Worm (Caenorhabditis elegans) whole organism, late embryonic: ENCODE data around the gene sec-61.A.
A peak's percentile ranks its signal among the peaks of the same experiment; 100 is the strongest.

ENCODE experiments used
- C08G9.2 ChIP-seq: sonication (generic microtip); optimal IDR thresholded peaks from 2 replicates; lab custom pipeline; 2016; ENCODE audit warnings: mild to moderate bottlenecking, missing genetic modification characterization, moderate library complexity, missing compliant biosample characterization
- C38D4.7 ChIP-seq: fragments of 200-800 bp; sonication (Bioruptor generic); optimal IDR thresholded peaks from 2 replicates; lab custom pipeline; 2018; ENCODE audit warnings: mild to moderate bottlenecking, missing genetic modification characterization, moderate library complexity, missing compliant biosample characterization
- F13H6.1 ChIP-seq: sonication (generic microtip); optimal IDR thresholded peaks from 2 replicates; lab custom pipeline; 2016; ENCODE audit warnings: missing genetic modification characterization, missing compliant biosample characterization
- K02D7.2 ChIP-seq: sonication (generic microtip); optimal IDR thresholded peaks from 2 replicates; lab custom pipeline; 2017; ENCODE audit warnings: mild to moderate bottlenecking, missing genetic modification characterization, missing compliant biosample characterization
- Y22D7AL.16 ChIP-seq: sonication (generic microtip); optimal IDR thresholded peaks from 2 replicates; lab custom pipeline; 2016; ENCODE audit warnings: missing genetic modification characterization, missing compliant biosample characterization
- ama-1 ChIP-seq: fragments of 150-350 bp; optimal IDR thresholded peaks from 2 replicates; lab custom pipeline; 2014
- ceh-18 ChIP-seq: sonication (generic microtip); optimal IDR thresholded peaks from 2 replicates; lab custom pipeline; 2016; ENCODE audit warnings: missing genetic modification characterization, missing compliant biosample characterization
- ceh-22 ChIP-seq: sonication (generic microtip); optimal IDR thresholded peaks from 2 replicates; lab custom pipeline; 2017; ENCODE audit warnings: missing biosample characterization, missing genetic modification characterization
- ceh-31 ChIP-seq: sonication (generic microtip); optimal IDR thresholded peaks from 2 replicates; lab custom pipeline; 2016; ENCODE audit warnings: missing genetic modification characterization, missing compliant biosample characterization
- ceh-48 ChIP-seq: sonication (generic microtip); optimal IDR thresholded peaks from 2 replicates; lab custom pipeline; 2016; ENCODE audit warnings: missing genetic modification characterization, inconsistent platforms, missing compliant biosample characterization
- ceh-9 ChIP-seq: sonication (generic microtip); optimal IDR thresholded peaks from 2 replicates; lab custom pipeline; 2016; ENCODE audit warnings: mild to moderate bottlenecking, missing genetic modification characterization, inconsistent platforms, missing compliant biosample characterization
- dmd-4 ChIP-seq: sonication (generic microtip); optimal IDR thresholded peaks from 2 replicates; lab custom pipeline; 2016; ENCODE audit warnings: borderline replicate concordance, missing genetic modification characterization, missing compliant biosample characterization
- dve-1 ChIP-seq: sonication (generic microtip); optimal IDR thresholded peaks from 2 replicates; lab custom pipeline; 2017; ENCODE audit warnings: antibody characterized with exemption, mild to moderate bottlenecking, missing genetic modification characterization, missing compliant biosample characterization
- elt-2 ChIP-seq: sonication (generic microtip); optimal IDR thresholded peaks from 2 replicates; lab custom pipeline; 2016; ENCODE audit warnings: missing genetic modification reagents, missing genetic modification characterization, missing compliant biosample characterization
- fax-1 ChIP-seq: sonication (generic microtip); optimal IDR thresholded peaks from 2 replicates; lab custom pipeline; 2016; ENCODE audit warnings: missing genotype, missing genetic modification characterization, missing compliant biosample characterization
- fkh-10 ChIP-seq: fragments of 150-350 bp; optimal IDR thresholded peaks from 2 replicates; lab custom pipeline; 2014; ENCODE audit warnings: missing biosample characterization, missing genetic modification reagents, missing genetic modification characterization
- fkh-6 ChIP-seq: sonication (generic microtip); optimal IDR thresholded peaks from 2 replicates; lab custom pipeline; 2016; ENCODE audit warnings: missing genetic modification characterization, missing compliant biosample characterization
- gmeb-2 ChIP-seq: sonication (generic microtip); optimal IDR thresholded peaks from 2 replicates; lab custom pipeline; 2016; ENCODE audit warnings: missing genetic modification characterization, inconsistent platforms, missing compliant biosample characterization
- hlh-13 ChIP-seq: fragments of 200-800 bp; sonication (Bioruptor generic); optimal IDR thresholded peaks from 2 replicates; lab custom pipeline; 2018; ENCODE audit warnings: mild to moderate bottlenecking, missing genetic modification characterization, missing compliant biosample characterization
- hlh-6 ChIP-seq: sonication (generic microtip); optimal IDR thresholded peaks from 2 replicates; lab custom pipeline; 2016; ENCODE audit warnings: missing genotype, missing genetic modification characterization, missing compliant biosample characterization
- lin-11 ChIP-seq: fragments of 200-800 bp; sonication (Bioruptor generic); optimal IDR thresholded peaks from 2 replicates; lab custom pipeline; 2018; ENCODE audit warnings: mild to moderate bottlenecking, missing genetic modification characterization, missing compliant biosample characterization
- madf-2 ChIP-seq: sonication (generic microtip); optimal IDR thresholded peaks from 2 replicates; lab custom pipeline; 2017; ENCODE audit warnings: missing genetic modification characterization, missing compliant biosample characterization
- mec-3 ChIP-seq: sonication (generic microtip); optimal IDR thresholded peaks from 2 replicates; lab custom pipeline; 2016; ENCODE audit warnings: borderline replicate concordance, missing genetic modification characterization, missing compliant biosample characterization
- nfya-1 ChIP-seq: sonication (generic microtip); optimal IDR thresholded peaks from 2 replicates; lab custom pipeline; 2017; ENCODE audit warnings: missing genetic modification characterization, mild to moderate bottlenecking, missing compliant biosample characterization, antibody characterized with exemption, moderate library complexity
- nhr-11 ChIP-seq: fragments of 150-350 bp; optimal IDR thresholded peaks from 2 replicates; lab custom pipeline; 2014; ENCODE audit warnings: missing biosample characterization, missing genetic modification characterization
- npax-4 ChIP-seq: sonication (generic microtip); optimal IDR thresholded peaks from 2 replicates; lab custom pipeline; 2016; ENCODE audit warnings: missing genetic modification characterization, missing compliant biosample characterization
- odd-2 ChIP-seq: sonication (generic microtip); optimal IDR thresholded peaks from 2 replicates; lab custom pipeline; 2017; ENCODE audit warnings: antibody characterized with exemption, mild to moderate bottlenecking, missing genetic modification characterization, missing compliant biosample characterization
- pax-1 ChIP-seq: fragments of 150-350 bp; optimal IDR thresholded peaks from 2 replicates; lab custom pipeline; 2014; ENCODE audit warnings: missing biosample characterization, missing genetic modification characterization
- pha-2 ChIP-seq: sonication (generic microtip); optimal IDR thresholded peaks from 2 replicates; lab custom pipeline; 2017; ENCODE audit warnings: mild to moderate bottlenecking, missing genetic modification characterization, missing compliant biosample characterization
- pha-4 ChIP-seq: fragments of 150-350 bp; optimal IDR thresholded peaks from 2 replicates; lab custom pipeline; 2018; ENCODE audit warnings: missing biosample characterization, missing genetic modification reagents, missing genetic modification characterization
- pqm-1 ChIP-seq: sonication (generic microtip); optimal IDR thresholded peaks from 2 replicates; lab custom pipeline; 2016; ENCODE audit warnings: missing genetic modification characterization, missing compliant biosample characterization
- pros-1 ChIP-seq: fragments of 150-350 bp; optimal IDR thresholded peaks from 2 replicates; lab custom pipeline; 2014; ENCODE audit warnings: missing biosample characterization, missing genetic modification reagents, missing genetic modification characterization
- ref-2 ChIP-seq: sonication (generic microtip); optimal IDR thresholded peaks from 2 replicates; lab custom pipeline; 2016; ENCODE audit warnings: missing genetic modification characterization, missing compliant biosample characterization
- sox-2 ChIP-seq: fragments of 200-800 bp; sonication (Bioruptor generic); IDR thresholded peaks from 2 replicates; pipeline ENCODE4 v1.3.6; 2022; ENCODE audit warnings: missing genetic modification reagents, missing genetic modification characterization, missing compliant biosample characterization
- sox-4 ChIP-seq: sonication (generic microtip); optimal IDR thresholded peaks from 2 replicates; lab custom pipeline; 2017; ENCODE audit warnings: mild to moderate bottlenecking, missing genetic modification characterization, inconsistent platforms, missing compliant biosample characterization
- syd-9 ChIP-seq: sonication (generic microtip); optimal IDR thresholded peaks from 2 replicates; lab custom pipeline; 2016; ENCODE audit warnings: mild to moderate bottlenecking, missing genetic modification characterization, moderate library complexity, missing compliant biosample characterization
- tbx-2 ChIP-seq: sonication (generic microtip); optimal IDR thresholded peaks from 2 replicates; lab custom pipeline; 2016; ENCODE audit warnings: missing genetic modification characterization, missing compliant biosample characterization
- tbx-7 ChIP-seq: sonication (generic microtip); optimal IDR thresholded peaks from 2 replicates; lab custom pipeline; 2016; ENCODE audit warnings: missing genotype, missing genetic modification characterization, missing compliant biosample characterization
- unc-3 ChIP-seq, 2 experiments: fragments of 200-800 bp in 1 of 2; sonication (Bioruptor generic) in 1 of 2; sonication (generic microtip) in 1 of 2; conservative IDR thresholded peaks in 1 of 2; optimal IDR thresholded peaks in 1 of 2; 2 replicates each; pipeline versions ENCODE4 v1.3.6 to Lab custom; 2016 to 2022; ENCODE audit warnings: missing compliant biosample characterization in 2 of 2, missing genetic modification characterization in 2 of 2, missing genetic modification reagents in 1 of 2
- unc-42 ChIP-seq: sonication (generic microtip); optimal IDR thresholded peaks from 2 replicates; lab custom pipeline; 2016; ENCODE audit warnings: missing genotype, missing genetic modification characterization, missing compliant biosample characterization
- unc-55 ChIP-seq: sonication (generic microtip); optimal IDR thresholded peaks from 2 replicates; lab custom pipeline; 2017; ENCODE audit warnings: missing biosample characterization, missing genetic modification reagents, missing genetic modification characterization
- ztf-16 ChIP-seq: sonication (generic microtip); optimal IDR thresholded peaks from 2 replicates; lab custom pipeline; 2017; ENCODE audit warnings: missing genetic modification characterization, missing compliant biosample characterization

The sec-61.A gene

DNA sequence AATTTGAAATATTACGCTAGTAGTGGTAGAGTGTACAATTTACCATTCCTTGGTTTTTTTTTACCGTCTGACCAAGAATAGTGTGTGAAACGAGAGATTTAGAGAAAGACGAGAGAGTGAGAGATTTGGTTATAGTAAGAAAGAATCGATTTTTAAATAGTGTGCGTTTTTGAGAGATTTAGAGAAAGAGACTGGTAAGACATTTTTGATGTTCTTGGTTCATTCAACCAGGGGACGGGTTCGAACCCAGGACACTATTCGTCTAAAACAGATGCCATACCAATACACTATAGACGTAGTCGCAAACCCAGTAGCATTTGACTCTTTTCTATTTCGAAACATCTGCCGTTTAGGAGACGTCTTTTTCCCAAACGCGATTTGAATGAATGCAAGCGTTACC, 13.0 kb upstream of the sec-61.A start (continued):
- peak; percentile 43 for TF ChIP-seq dve-1
- TF ChIP-seq syd-9 (tag; lab: Kevin White, UChicago): peak; percentile 52
- no peak for TF ChIP-seq hlh-6 (tag; lab: Kevin White, UChicago)
- peak; percentile 46 for TF ChIP-seq F13H6.1
- no peak for TF ChIP-seq nhr-11
- TF ChIP-seq npax-4: peak; percentile 11
- peak; percentile 70 for TF ChIP-seq C38D4.7
- no peak for TF ChIP-seq pros-1 (tag; lab: Kevin White, UChicago)
- 0 out of 2 replicates have a peak, but pooled peaks have one; percentile 55 for TF ChIP-seq sox-2 (GFP tag; lab: Robert Waterston, UW)
- TF ChIP-seq C08G9.2 (tag; lab: Kevin White, UChicago): peak; percentile 56
- TF ChIP-seq gmeb-2 (tag; lab: Kevin White, UChicago): peak; percentile 79
- no peak for TF ChIP-seq mec-3
- peak; percentile 71 for TF ChIP-seq lin-11
- peak; percentile 78 for TF ChIP-seq Y22D7AL.16 (tag; lab: Kevin White, UChicago)
- no peak for TF ChIP-seq odd-2 (tag; lab: Kevin White, UChicago)
- TF ChIP-seq K02D7.2 (tag; lab: Kevin White, UChicago): peak; percentile 41
- TF ChIP-seq pha-2 (tag; lab: Kevin White, UChicago): peak; percentile 13
- peak; percentile 34 for TF ChIP-seq nfya-1 (tag; lab: Kevin White, UChicago)
- TF ChIP-seq unc-42: no peak
- TF ChIP-seq fkh-6 (tag; lab: Kevin White, UChicago): peak; percentile 50
- peak; percentile 62 for TF ChIP-seq ceh-31 (tag; lab: Kevin White, UChicago)
- TF ChIP-seq elt-2 (tag; lab: Kevin White, UChicago): peak; percentile 70
- no peak for TF ChIP-seq dmd-4 (tag; lab: Kevin White, UChicago)
- no peak for TF ChIP-seq ama-1 (lab: Kevin White, UChicago)
- peak; percentile 76 for TF ChIP-seq tbx-2 (tag; lab: Kevin White, UChicago)
- peak; percentile 50 for TF ChIP-seq ceh-18 (tag; lab: Kevin White, UChicago)
- no peak for TF ChIP-seq pha-4 (tag; lab: Kevin White, UChicago)
- TF ChIP-seq madf-2 (tag; lab: Kevin White, UChicago): peak; percentile 30
- peak; percentile 72 for TF ChIP-seq sox-4 (tag; lab: Kevin White, UChicago)
- peak; percentile 49 for TF ChIP-seq fax-1
- TF ChIP-seq unc-55 (GFP tag; lab: Kevin White, UChicago): no peak
- TF ChIP-seq ceh-9 (tag; lab: Kevin White, UChicago): no peak
- no peak for TF ChIP-seq pax-1 (tag; lab: Kevin White, UChicago)
- TF ChIP-seq pqm-1 (tag; lab: Kevin White, UChicago): peak; percentile 24
- TF ChIP-seq fkh-10 (GFP tag; lab: Kevin White, UChicago): no peak
- TF ChIP-seq ztf-16 (tag; lab: Kevin White, UChicago): peak; percentile 66
- TF ChIP-seq tbx-7 (tag; lab: Kevin White, UChicago): no peak
- peak; percentile 30; the same call in 1 of the 2 replicates for TF ChIP-seq unc-3 (GFP tag; conservative IDR thresholded peaks at IDR 0.05; lab: Robert Waterston, UW)
- peak; percentile 56 for TF ChIP-seq unc-3 (tag; optimal IDR thresholded peaks at IDR 0.05; lab: Kevin White, UChicago)
- no peak for TF ChIP-seq ceh-22
- peak; percentile 67 for TF ChIP-seq ref-2 (tag; lab: Kevin White, UChicago)
- TF ChIP-seq hlh-13: peak; percentile 77
- peak; percentile 82 for TF ChIP-seq ceh-48 (tag; lab: Kevin White, UChicago)

DNA sequence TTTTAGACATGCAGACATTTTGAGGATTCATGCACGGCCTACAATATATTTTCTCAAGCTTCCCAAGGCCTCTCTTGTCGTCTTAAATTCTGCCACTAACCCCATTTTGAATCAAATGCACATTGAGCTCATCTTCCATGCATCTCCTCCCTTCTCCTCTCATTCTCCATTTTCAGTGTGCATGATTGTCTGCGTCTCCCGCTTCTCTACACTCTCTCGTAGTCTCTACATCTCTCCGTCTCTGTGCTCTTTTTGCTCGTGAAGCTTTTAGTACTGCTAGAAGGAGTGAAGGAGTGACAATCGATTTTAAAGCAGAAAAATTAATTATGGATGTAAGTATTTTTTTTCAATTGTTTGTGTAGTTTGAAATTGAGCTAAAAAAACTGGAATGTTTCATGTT, 11.8 kb upstream of the sec-61.A start, which contains the start of gene Y57G11C.22:
Gene Y57G11C.22, plus strand, starts transcription at position 327 of the 400 bp plus-strand sequence.
- TF ChIP-seq unc-55 (GFP tag; lab: Kevin White, UChicago) (peak; percentile 23), sox-4 (tag; lab: Kevin White, UChicago) (no peak), odd-2 (tag; lab: Kevin White, UChicago) (no peak), unc-42 (peak; percentile 37), nfya-1 (tag; lab: Kevin White, UChicago) (peak; percentile 11), ceh-31 (tag; lab: Kevin White, UChicago) (peak; percentile 35), syd-9 (tag; lab: Kevin White, UChicago) (no peak)
